Worm (Caenorhabditis elegans) whole organism, L2 larva: ENCODE results near the gene T19C9.8.

Experiments used
- C34F6.9 ChIP-seq: fragments of 150-350 bp; optimal IDR thresholded peaks from 2 replicates; lab custom pipeline; 2014; ENCODE audit warnings: missing biosample characterization, missing genetic modification characterization
- R02D3.7 ChIP-seq: fragments of 150-350 bp; optimal IDR thresholded peaks from 2 replicates; lab custom pipeline; 2014; ENCODE audit warnings: missing biosample characterization, missing genetic modification characterization
- ama-1 ChIP-seq: fragments of 150-350 bp; optimal IDR thresholded peaks from 2 replicates; lab custom pipeline; 2018; ENCODE audit warnings: inconsistent platforms
- ceh-82 ChIP-seq: fragments of 150-350 bp; optimal IDR thresholded peaks from 2 replicates; lab custom pipeline; 2014; ENCODE audit warnings: missing biosample characterization, missing genetic modification characterization
- elt-3 ChIP-seq: sonication (generic microtip); optimal IDR thresholded peaks from 2 replicates; lab custom pipeline; 2017; ENCODE audit warnings: missing biosample characterization, missing genetic modification characterization
- gmeb-1 ChIP-seq: fragments of 150-350 bp; optimal IDR thresholded peaks from 2 replicates; lab custom pipeline; 2014; ENCODE audit warnings: missing biosample characterization, missing genetic modification characterization
- lin-13 ChIP-seq: fragments of 150-350 bp; optimal IDR thresholded peaks from 2 replicates; lab custom pipeline; 2014; ENCODE audit warnings: missing biosample characterization, missing genetic modification reagents, missing genetic modification characterization
- lin-39 ChIP-seq: fragments of 150-350 bp; optimal IDR thresholded peaks from 2 replicates; lab custom pipeline; 2014; ENCODE audit warnings: missing biosample characterization, missing genetic modification reagents, missing genetic modification characterization
- mab-5 ChIP-seq: fragments of 150-350 bp; optimal IDR thresholded peaks from 2 replicates; lab custom pipeline; 2014; ENCODE audit warnings: missing biosample characterization, missing genetic modification characterization
- mdl-1 ChIP-seq, 2 experiments: fragments of 150-350 bp in 1 of 2; sonication (generic microtip) in 1 of 2; optimal IDR thresholded peaks; 2 replicates each; lab custom pipeline; 2017; ENCODE audit warnings: missing biosample characterization in 2 of 2, missing genetic modification characterization in 2 of 2
- nhr-12 ChIP-seq: fragments of 150-350 bp; optimal IDR thresholded peaks from 2 replicates; lab custom pipeline; 2014; ENCODE audit warnings: missing biosample characterization, missing genetic modification characterization
- nhr-237 ChIP-seq: fragments of 150-350 bp; optimal IDR thresholded peaks from 2 replicates; lab custom pipeline; 2014; ENCODE audit warnings: missing biosample characterization, missing genetic modification characterization
- snpc-4 ChIP-seq: fragments of 150-350 bp; optimal IDR thresholded peaks from 2 replicates; lab custom pipeline; 2014; ENCODE audit warnings: missing biosample characterization, missing genetic modification characterization
- zag-1 ChIP-seq: fragments of 150-350 bp; optimal IDR thresholded peaks from 2 replicates; lab custom pipeline; 2014; ENCODE audit warnings: missing biosample characterization, missing genetic modification characterization

ce11 chrV:17232403-17232802 is 6.5 kb upstream of the T19C9.8 start:
- TF ChIP-seq ceh-82 (tag; lab: Kevin White, UChicago): no peak
- no peak for TF ChIP-seq elt-3 (tag; lab: Kevin White, UChicago)
- no peak for TF ChIP-seq ama-1
- TF ChIP-seq nhr-12 (tag; lab: Kevin White, UChicago): no peak
- TF ChIP-seq nhr-237 (tag; lab: Kevin White, UChicago): no peak
- TF ChIP-seq zag-1 (tag; lab: Kevin White, UChicago): no peak
- no peak for TF ChIP-seq C34F6.9 (tag; lab: Kevin White, UChicago)
- TF ChIP-seq mab-5 (tag; lab: Kevin White, UChicago): no peak
- TF ChIP-seq lin-39: no peak
- TF ChIP-seq snpc-4 (tag; lab: Kevin White, UChicago): no peak
- no peak for TF ChIP-seq mdl-1 (tag; optimal IDR thresholded peaks at IDR 0.05; lab: Kevin White, UChicago)
- TF ChIP-seq lin-13 (GFP tag; lab: Kevin White, UChicago): no peak
- TF ChIP-seq R02D3.7: no peak
- no peak for TF ChIP-seq gmeb-1 (tag; lab: Kevin White, UChicago)
